Fruit fly (Drosophila melanogaster): ENCODE results near the gene bves.

The bves gene

dm6 chrX:21042638-21043513, 10.9 kb upstream of the bves start (continued):
- TF ChIP-seq CG2875 (GFP tag; optimal IDR thresholded peaks at IDR 0.05) (peak; percentile 80), NfI (GFP tag; optimal IDR thresholded peaks at IDR 0.05) (peak; percentile 88), CG2712 (tag; optimal IDR thresholded peaks at IDR 0.05) (peak; percentile 93), CG32532 (GFP tag; IDR thresholded peaks at IDR 0.05) (peak; percentile 93), fd3F (GFP tag; optimal IDR thresholded peaks at IDR 0.05) (peak; percentile 84), gem (tag; optimal IDR thresholded peaks at IDR 0.05) (peak; percentile 95), CG4730 (GFP tag; IDR thresholded peaks at IDR 0.05) (peak; percentile 77; the same call in 1 of the 2 replicates), CG16815 (GFP tag; optimal IDR thresholded peaks at IDR 0.05) (peak; percentile 73), CG12769 (tag; optimal IDR thresholded peaks at IDR 0.05) (peak; percentile 30), CG15514 (GFP tag; optimal IDR thresholded peaks at IDR 0.05) (peak; percentile 81), Neu2 (GFP tag; optimal IDR thresholded peaks at IDR 0.05; ENCODE audit: borderline replicate concordance) (no peak), schlank (tag; optimal IDR thresholded peaks at IDR 0.05) (peak; percentile 60), CG6813 (GFP tag; optimal IDR thresholded peaks at IDR 0.05) (peak; percentile 89), CG7786 (GFP tag; optimal IDR thresholded peaks at IDR 0.05) (peak; percentile 15), Camta (GFP tag; optimal IDR thresholded peaks at IDR 0.05) (no peak), sisA (GFP tag; IDR thresholded peaks at IDR 0.05) (peak; percentile 87), CG3726 (GFP tag; IDR thresholded peaks at IDR 0.05) (0 out of 3 replicates have a peak, but pooled peaks have one; percentile 66), CG17186 (GFP tag; optimal IDR thresholded peaks at IDR 0.05) (peak; percentile 46), jigr1 (GFP tag; IDR thresholded peaks at IDR 0.05) (peak; percentile 57; the same call in 2 of the 3 replicates), CG12155 (GFP tag; optimal IDR thresholded peaks at IDR 0.05) (peak; percentile 84), twi (tag; optimal IDR thresholded peaks at IDR 0.05) (peak; percentile 74), Usf (GFP tag; optimal IDR thresholded peaks at IDR 0.05) (peak; percentile 68), CG33213 (GFP tag; optimal IDR thresholded peaks at IDR 0.05) (no peak), CG2129 (GFP tag; IDR thresholded peaks at IDR 0.05; ENCODE audit: partially characterized antibody) (no peak), tna (GFP tag; IDR thresholded peaks at IDR 0.05; ENCODE audit: partially characterized antibody) (no peak), CrebB (tag; optimal IDR thresholded peaks at IDR 0.05) (peak; percentile 75), danr (GFP tag; IDR thresholded peaks at IDR 0.05) (peak; percentile 78), CG17568 (GFP tag; optimal IDR thresholded peaks at IDR 0.05) (peak; percentile 89), CG8388 (GFP tag; optimal IDR thresholded peaks at IDR 0.05) (peak; percentile 89), usp (GFP tag; optimal IDR thresholded peaks at IDR 0.05) (no peak), Sox102F (GFP tag; optimal IDR thresholded peaks at IDR 0.05) (peak; percentile 94), Hr39 (optimal IDR thresholded peaks at IDR 0.05) (no peak), GATAe (GFP tag; conservative IDR thresholded peaks at IDR 0.05) (peak; percentile 26; the same call in 1 of the 2 replicates), CG8924 (tag; optimal IDR thresholded peaks at IDR 0.05) (peak; percentile 93), cas (GFP tag; IDR thresholded peaks at IDR 0.05) (peak; percentile 79), ftz-f1 (GFP tag; optimal IDR thresholded peaks at IDR 0.05) (no peak), D19B (GFP tag; optimal IDR thresholded peaks at IDR 0.05) (peak; percentile 68), lbe (GFP tag; optimal IDR thresholded peaks at IDR 0.05) (peak; percentile 84), CG12942 (GFP tag; optimal IDR thresholded peaks at IDR 0.05) (peak; percentile 64), Ptx1 (GFP tag; IDR thresholded peaks at IDR 0.05) (peak; percentile 93), inv (GFP tag; IDR thresholded peaks at IDR 0.05; ENCODE audit: partially characterized antibody) (no peak), lmd (GFP tag; IDR thresholded peaks at IDR 0.05) (peak; percentile 88), Xbp1 (GFP tag; optimal IDR thresholded peaks at IDR 0.05) (peak; percentile 81), CG7372 (GFP tag; IDR thresholded peaks at IDR 0.05) (peak; percentile 81), Taf1 (GFP tag; IDR thresholded peaks at IDR 0.05) (peak; percentile 61), Meics (GFP tag; optimal IDR thresholded peaks at IDR 0.05) (peak; percentile 91), run (tag; optimal IDR thresholded peaks at IDR 0.05) (peak; percentile 89), pros (GFP tag; optimal IDR thresholded peaks at IDR 0.05) (peak; percentile 45)

Measured in whole organism, embryonic.